Worm (Caenorhabditis elegans) whole organism, L2 larva: ENCODE data around the gene F42C5.9.

Experiments used
- mab-5 ChIP-seq: fragments of 150-350 bp; optimal IDR thresholded peaks from 2 replicates; lab custom pipeline; 2014; ENCODE audit warnings: missing biosample characterization, missing genetic modification characterization
- nhr-6 ChIP-seq: fragments of 150-350 bp; optimal IDR thresholded peaks from 2 replicates; lab custom pipeline; 2014; ENCODE audit warnings: missing biosample characterization, missing genetic modification characterization
- skn-1 ChIP-seq: sonication (generic microtip); optimal IDR thresholded peaks from 2 replicates; lab custom pipeline; 2017; ENCODE audit warnings: missing biosample characterization, missing genetic modification characterization
- unc-39 ChIP-seq: fragments of 150-350 bp; optimal IDR thresholded peaks from 2 replicates; lab custom pipeline; 2014; ENCODE audit warnings: missing biosample characterization, missing genetic modification characterization
- unc-62 ChIP-seq: fragments of 150-350 bp; optimal IDR thresholded peaks from 2 replicates; lab custom pipeline; 2014; ENCODE audit warnings: missing biosample characterization, missing genetic modification reagents, missing genetic modification characterization

DNA sequence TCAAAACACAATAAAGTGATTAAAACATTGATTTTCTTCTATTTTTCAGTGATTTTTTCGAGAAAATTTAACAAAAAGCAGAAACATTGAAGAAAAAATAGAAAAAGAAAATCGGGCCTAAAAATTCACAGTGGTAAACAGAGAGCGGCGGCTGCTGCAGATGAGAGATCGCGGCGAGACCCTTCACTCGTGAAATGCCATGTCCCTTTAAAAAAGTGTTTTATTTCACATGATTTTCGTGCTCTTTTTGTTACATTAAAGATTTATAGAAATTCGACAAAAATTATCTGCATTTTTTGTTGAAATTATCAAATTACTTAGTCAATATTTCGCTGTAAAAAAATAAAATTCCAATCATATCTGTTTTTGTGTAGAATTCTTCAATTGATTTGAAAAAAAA is 2.9 kb downstream of the F42C5.9 start:
- TF ChIP-seq mab-5 (tag; lab: Kevin White, UChicago), result no peak
- TF ChIP-seq nhr-6 (tag; lab: Kevin White, UChicago), result no peak
- no peak for TF ChIP-seq skn-1
- no peak for TF ChIP-seq unc-39 (tag; lab: Kevin White, UChicago)
- no peak for TF ChIP-seq unc-62
